Worm (Caenorhabditis elegans) whole organism, L1 larva: ENCODE data around the gene spp-14.

ENCODE experiments used
- ces-1 ChIP-seq: fragments of 150-350 bp; optimal IDR thresholded peaks from 2 replicates; lab custom pipeline; 2014; ENCODE audit warnings: missing biosample characterization, missing genetic modification reagents, missing genetic modification characterization
- elt-3 ChIP-seq, 6 experiments: fragments of 150-350 bp in 1 of 6; sonication (generic microtip); optimal IDR thresholded peaks; 2 replicates each; lab custom pipeline; 2017 to 2018; ENCODE audit warnings: missing biosample characterization in 6 of 6, missing genetic modification characterization in 6 of 6, inconsistent platforms in 1 of 6
- lin-14 ChIP-seq: fragments of 200-800 bp; sonication (Bioruptor generic); optimal IDR thresholded peaks from 2 replicates; lab custom pipeline; 2018; ENCODE audit warnings: mild to moderate bottlenecking, missing genetic modification characterization, moderate library complexity, missing compliant biosample characterization
- nhr-20 ChIP-seq: sonication (generic microtip); optimal IDR thresholded peaks from 2 replicates; lab custom pipeline; 2016; ENCODE audit warnings: mild to moderate bottlenecking, missing genetic modification characterization, missing compliant biosample characterization
- nhr-237 ChIP-seq: fragments of 150-350 bp; optimal IDR thresholded peaks from 2 replicates; lab custom pipeline; 2014; ENCODE audit warnings: missing biosample characterization, missing genetic modification characterization
- nhr-28 ChIP-seq: fragments of 150-350 bp; optimal IDR thresholded peaks from 2 replicates; lab custom pipeline; 2014; ENCODE audit warnings: missing biosample characterization, missing genetic modification characterization
- nhr-77 ChIP-seq: fragments of 150-350 bp; optimal IDR thresholded peaks from 2 replicates; lab custom pipeline; 2014; ENCODE audit warnings: missing biosample characterization, missing genetic modification characterization
- rnt-1 ChIP-seq: sonication (generic microtip); optimal IDR thresholded peaks from 2 replicates; lab custom pipeline; 2016; ENCODE audit warnings: mild to moderate bottlenecking, missing genetic modification characterization, moderate library complexity, missing compliant biosample characterization
- unc-62 ChIP-seq: fragments of 150-350 bp; optimal IDR thresholded peaks from 2 replicates; lab custom pipeline; 2014; ENCODE audit warnings: missing biosample characterization, missing genetic modification reagents, missing genetic modification characterization

DNA sequence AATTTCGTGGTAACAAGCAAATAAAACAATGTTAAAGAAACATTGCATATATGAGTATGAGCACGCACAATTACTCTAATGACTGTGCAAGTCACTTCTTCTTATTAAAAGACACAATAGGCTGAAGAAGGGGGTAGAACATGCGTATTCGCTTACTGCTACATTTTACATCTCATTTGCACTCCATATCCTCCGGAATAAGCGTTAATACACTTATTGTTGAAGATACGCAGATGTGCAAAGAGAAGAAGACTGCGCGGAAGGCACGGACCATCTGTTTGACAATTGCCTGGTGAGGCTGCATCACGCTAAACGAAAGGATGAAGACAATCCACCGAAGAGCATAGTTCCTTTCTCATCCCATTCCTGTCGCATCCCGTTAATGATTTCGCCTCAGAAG lies 12.9 kb upstream of the spp-14 start:
- TF ChIP-seq unc-62 (GFP tag; lab: Kevin White, UChicago): no peak
- TF ChIP-seq elt-3 (tag; optimal IDR thresholded peaks at IDR 0.05; lab: Kevin White, UChicago): no peak
- TF ChIP-seq rnt-1 (tag; lab: Kevin White, UChicago): no peak
- TF ChIP-seq ces-1 (GFP tag; lab: Kevin White, UChicago): no peak
- TF ChIP-seq lin-14 (GFP tag; lab: Kevin White, UChicago): peak; percentile 37
- no peak for TF ChIP-seq nhr-237
- no peak for TF ChIP-seq nhr-77 (tag; lab: Kevin White, UChicago)
- no peak for TF ChIP-seq nhr-28 (tag; lab: Kevin White, UChicago)
- TF ChIP-seq nhr-20 (tag; lab: Kevin White, UChicago): no peak
